Worm (Caenorhabditis elegans): ENCODE data around the gene F58D12.1.

DNA sequence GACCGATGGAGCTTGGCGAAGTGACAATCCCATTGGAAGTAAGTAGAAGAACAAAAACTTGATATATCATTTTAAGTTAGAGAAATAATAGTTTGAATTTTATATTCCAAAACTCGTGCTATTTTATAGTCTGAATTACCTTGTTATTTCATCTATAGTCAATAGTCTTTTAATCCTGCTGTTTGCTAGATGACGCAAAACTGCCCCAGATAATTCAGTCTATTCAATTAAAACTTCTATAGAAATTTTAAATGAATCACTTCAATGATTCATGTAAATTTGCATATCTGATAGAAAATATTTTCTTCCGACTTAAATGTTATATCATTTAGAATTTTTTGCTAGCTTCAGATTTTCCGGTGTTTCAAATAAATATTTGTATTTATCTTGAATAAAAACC, 26.3 kb upstream of the F58D12.1 start, which contains the start of gene T08G5.15:
- TF ChIP-seq unc-62 (GFP tag; optimal IDR thresholded peaks at IDR 0.05) = no peak
- no peak for TF ChIP-seq ceh-82 (tag; optimal IDR thresholded peaks at IDR 0.05)
- no peak for TF ChIP-seq mdl-1 (tag; optimal IDR thresholded peaks at IDR 0.05)
- TF ChIP-seq dmd-4 (tag; optimal IDR thresholded peaks at IDR 0.05) = no peak
- no peak for TF ChIP-seq nhr-25 (tag; optimal IDR thresholded peaks at IDR 0.05)
- no peak for TF ChIP-seq nhr-237 (tag; optimal IDR thresholded peaks at IDR 0.05)
- TF ChIP-seq lsy-2 (tag; optimal IDR thresholded peaks at IDR 0.05) = no peak
- no peak for TF ChIP-seq elt-1 (tag; optimal IDR thresholded peaks at IDR 0.05)
